Fruit fly (Drosophila melanogaster) whole organism, embryonic: ENCODE measurements around the gene CG14655.

Source experiments
- Atf6 ChIP-seq: fragments of 200-800 bp; sonication (Bioruptor generic); IDR thresholded peaks from 2 replicates; pipeline ENCODE4 v1.3.6; 2022; ENCODE audit warnings: missing biosample characterization, missing genetic modification characterization
- Bgb ChIP-seq: fragments of 200-800 bp; sonication (Bioruptor generic); IDR thresholded peaks from 2 replicates; pipeline ENCODE4 v1.3.6; 2022; ENCODE audit warnings: missing biosample characterization, missing genetic modification characterization; ENCODE audit not compliant: partially characterized antibody
- Blimp-1 ChIP-seq: fragments of 200-800 bp; sonication (Bioruptor generic); optimal IDR thresholded peaks from 3 replicates; lab custom pipeline; 2018; ENCODE audit warnings: missing biosample characterization, missing genetic modification characterization, mild to moderate bottlenecking, moderate library complexity, missing genetic modification reagents
- CG12769 ChIP-seq: fragments of 200-800 bp; sonication (Bioruptor generic); optimal IDR thresholded peaks from 2 replicates; lab custom pipeline; 2019; ENCODE audit warnings: missing biosample characterization, mild to moderate bottlenecking, missing genetic modification characterization, moderate library complexity
- CG13296 ChIP-seq: fragments of 200-800 bp; sonication (Bioruptor generic); optimal IDR thresholded peaks from 3 replicates; lab custom pipeline; 2018; ENCODE audit warnings: missing biosample characterization, mild to moderate bottlenecking, missing genetic modification characterization
- CG13424 ChIP-seq: fragments of 200-800 bp; sonication (Bioruptor generic); optimal IDR thresholded peaks from 2 replicates; lab custom pipeline; 2019; ENCODE audit warnings: missing biosample characterization, mild to moderate bottlenecking, missing genetic modification characterization, moderate library complexity
- CG13624 ChIP-seq: fragments of 200-800 bp; sonication (Bioruptor generic); optimal IDR thresholded peaks from 2 replicates; lab custom pipeline; 2016; ENCODE audit warnings: missing biosample characterization, missing genetic modification characterization
- CG14014 ChIP-seq: fragments of 200-800 bp; sonication (Bioruptor generic); IDR thresholded peaks from 2 replicates; pipeline ENCODE4 v1.3.6; 2022; ENCODE audit warnings: missing biosample characterization, missing genetic modification characterization
- CG17385 ChIP-seq: fragments of 200-800 bp; sonication (Bioruptor generic); optimal IDR thresholded peaks from 3 replicates; lab custom pipeline; 2018; ENCODE audit warnings: missing biosample characterization, mild to moderate bottlenecking, missing genetic modification characterization
- CG18011 ChIP-seq: fragments of 200-800 bp; sonication (Bioruptor generic); optimal IDR thresholded peaks from 2 replicates; lab custom pipeline; 2017; ENCODE audit warnings: missing biosample characterization, missing genetic modification characterization, mild to moderate bottlenecking, moderate library complexity, missing genotype
- CG3163 ChIP-seq: fragments of 200-800 bp; sonication (Bioruptor generic); optimal IDR thresholded peaks from 3 replicates; lab custom pipeline; 2016; ENCODE audit warnings: missing biosample characterization, missing genetic modification characterization
- CG32772 ChIP-seq: fragments of 200-800 bp; sonication (Bioruptor generic); IDR thresholded peaks from 2 replicates; pipeline ENCODE4 v1.3.6; 2022; ENCODE audit warnings: missing biosample characterization, missing genetic modification characterization
- CG6854 ChIP-seq: fragments of 200-800 bp; sonication (Bioruptor generic); optimal IDR thresholded peaks from 3 replicates; lab custom pipeline; 2017; ENCODE audit warnings: missing biosample characterization, mild to moderate bottlenecking, missing genetic modification characterization
- CG7271 ChIP-seq: fragments of 200-800 bp; sonication (Bioruptor generic); optimal IDR thresholded peaks from 2 replicates; lab custom pipeline; 2018; ENCODE audit warnings: missing biosample characterization, mild to moderate bottlenecking, missing genetic modification characterization, moderate library complexity
- CG9876 ChIP-seq: fragments of 200-800 bp; sonication (Bioruptor generic); optimal IDR thresholded peaks from 2 replicates; lab custom pipeline; 2016; ENCODE audit warnings: missing biosample characterization, missing genetic modification characterization
- CrebB ChIP-seq: fragments of 200-800 bp; sonication (Bioruptor generic); optimal IDR thresholded peaks from 3 replicates; lab custom pipeline; 2018; ENCODE audit warnings: missing biosample characterization, mild to moderate bottlenecking, missing genetic modification characterization
- Dll ChIP-seq: fragments of 200-800 bp; sonication (Bioruptor generic); IDR thresholded peaks from 4 replicates; pipeline ENCODE4 v1.3.6; 2022; ENCODE audit warnings: missing biosample characterization, missing genetic modification characterization; ENCODE audit not compliant: partially characterized antibody
- HLHmδ ChIP-seq: fragments of 200-800 bp; sonication (Bioruptor generic); optimal IDR thresholded peaks from 2 replicates; lab custom pipeline; 2018; ENCODE audit warnings: missing biosample characterization, mild to moderate bottlenecking, missing genetic modification characterization, moderate library complexity
- Med ChIP-seq: fragments of 200-800 bp; sonication (Bioruptor generic); peaks from one replicate; lab custom pipeline; 2016; ENCODE audit warnings: missing biosample characterization, missing genetic modification characterization, mild to moderate bottlenecking, inconsistent platforms, moderate library complexity
- NFAT ChIP-seq: fragments of 200-800 bp; sonication (Bioruptor generic); IDR thresholded peaks from 2 replicates; pipeline ENCODE4 v1.3.6; 2022; ENCODE audit warnings: missing biosample characterization, missing genetic modification characterization
- Nf-YC ChIP-seq: fragments of 200-800 bp; optimal IDR thresholded peaks from 3 replicates; lab custom pipeline; 2019; ENCODE audit warnings: missing biosample characterization, mild to moderate bottlenecking, missing genetic modification characterization, moderate library complexity
- Oli ChIP-seq: fragments of 200-800 bp; sonication (Bioruptor generic); optimal IDR thresholded peaks from 2 replicates; lab custom pipeline; 2018; ENCODE audit warnings: missing biosample characterization, mild to moderate bottlenecking, missing genetic modification characterization, moderate library complexity
- Rfx ChIP-seq: fragments of 200-800 bp; sonication (Bioruptor generic); IDR thresholded peaks from 2 replicates; pipeline ENCODE4 v1.3.6; 2022; ENCODE audit warnings: missing biosample characterization, missing genetic modification characterization
- TFAM ChIP-seq: fragments of 200-800 bp; sonication (Bioruptor generic); optimal IDR thresholded peaks from 2 replicates; lab custom pipeline; 2017; ENCODE audit warnings: missing biosample characterization, missing genetic modification characterization, inconsistent platforms
- Trl ChIP-seq, 3 experiments: fragments of >200 bp in 2 of 3; fragments of 200-800 bp in 1 of 3; sonication (Bioruptor generic) in 1 of 3; optimal IDR thresholded peaks; 2 replicates in 1 of 3; 3 replicates in 2 of 3; lab custom pipeline; 2016 to 2017; ENCODE audit warnings: missing biosample characterization in 1 of 3, missing genetic modification characterization in 1 of 3
- bbx ChIP-seq: fragments of 200-800 bp; sonication (Bioruptor generic); IDR thresholded peaks from 2 replicates; pipeline ENCODE4 v1.3.6; 2022; ENCODE audit warnings: missing biosample characterization, missing genetic modification characterization; ENCODE audit not compliant: partially characterized antibody
- cg ChIP-seq: fragments of 200-800 bp; sonication (Bioruptor generic); optimal IDR thresholded peaks from 3 replicates; lab custom pipeline; 2019; ENCODE audit warnings: missing biosample characterization, mild to moderate bottlenecking, missing genetic modification characterization, moderate library complexity
- crol ChIP-seq: fragments of 200-800 bp; sonication (Bioruptor generic); IDR thresholded peaks from 2 replicates; pipeline ENCODE4 v1.3.6; 2022; ENCODE audit warnings: missing biosample characterization, missing genetic modification characterization
- crp ChIP-seq, 2 experiments: fragments of 200-800 bp; sonication (Bioruptor generic); optimal IDR thresholded peaks; 2 replicates in 1 of 2; 3 replicates in 1 of 2; lab custom pipeline; 2017; ENCODE audit warnings: missing biosample characterization in 2 of 2, missing genetic modification characterization in 2 of 2, mild to moderate bottlenecking in 1 of 2, moderate library complexity in 1 of 2
- esg ChIP-seq: fragments of 200-800 bp; sonication (Bioruptor generic); conservative IDR thresholded peaks from 2 replicates; pipeline ENCODE4 v1.3.6; 2022; ENCODE audit warnings: missing biosample characterization, missing genetic modification characterization
- lab ChIP-seq: fragments of 200-800 bp; sonication (Bioruptor generic); optimal IDR thresholded peaks from 3 replicates; lab custom pipeline; 2017; ENCODE audit warnings: missing biosample characterization, missing genetic modification characterization, mild to moderate bottlenecking, moderate library complexity, missing genetic modification reagents
- lbe ChIP-seq: fragments of 200-800 bp; sonication (Bioruptor generic); optimal IDR thresholded peaks from 2 replicates; lab custom pipeline; 2016; ENCODE audit warnings: missing biosample characterization, mild to moderate bottlenecking, missing genetic modification characterization
- nom ChIP-seq: fragments of 200-800 bp; sonication (Bioruptor generic); optimal IDR thresholded peaks from 2 replicates; lab custom pipeline; 2017; ENCODE audit warnings: missing biosample characterization, missing genetic modification characterization, mild to moderate bottlenecking, moderate library complexity, missing genetic modification reagents
- p53 ChIP-seq: fragments of 200-800 bp; sonication (Bioruptor generic); optimal IDR thresholded peaks from 2 replicates; lab custom pipeline; 2016; ENCODE audit warnings: missing biosample characterization, missing genetic modification characterization
- pan ChIP-seq, 4 experiments: fragments of >200 bp in 3 of 4; fragments of 200-800 bp in 1 of 4; sonication (Bioruptor generic) in 1 of 4; optimal IDR thresholded peaks in 3 of 4; IDR thresholded peaks in 1 of 4; 2 replicates each; pipeline versions ENCODE4 v1.3.6 to Lab custom; 2017 to 2022; ENCODE audit warnings: missing biosample characterization in 2 of 4, missing genetic modification characterization in 2 of 4, mixed read lengths in 1 of 4
- pfk ChIP-seq: fragments of 200-800 bp; sonication (Bioruptor generic); optimal IDR thresholded peaks from 2 replicates; lab custom pipeline; 2018; ENCODE audit warnings: missing biosample characterization, mild to moderate bottlenecking, missing genetic modification characterization, moderate library complexity
- pros ChIP-seq: fragments of 200-800 bp; sonication (Bioruptor generic); optimal IDR thresholded peaks from 3 replicates; lab custom pipeline; 2019; ENCODE audit warnings: missing biosample characterization, mild to moderate bottlenecking, missing genetic modification characterization, moderate library complexity
- repo ChIP-seq: fragments of 200-800 bp; sonication (Bioruptor generic); optimal IDR thresholded peaks from 2 replicates; lab custom pipeline; 2016; ENCODE audit warnings: missing biosample characterization, missing genetic modification characterization
- rib ChIP-seq: fragments of 200-800 bp; sonication (Bioruptor generic); IDR thresholded peaks from 2 replicates; pipeline ENCODE4 v1.3.6; 2022; ENCODE audit warnings: missing biosample characterization, missing genetic modification characterization
- ro ChIP-seq: fragments of 200-800 bp; sonication (Bioruptor generic); IDR thresholded peaks from 2 replicates; pipeline ENCODE4 v1.3.6; 2022; ENCODE audit warnings: missing biosample characterization, missing genetic modification characterization
- run ChIP-seq: fragments of 200-800 bp; sonication (Bioruptor generic); optimal IDR thresholded peaks from 3 replicates; lab custom pipeline; 2018; ENCODE audit warnings: missing biosample characterization, mild to moderate bottlenecking, missing genetic modification characterization
- sd ChIP-seq: fragments of 200-800 bp; sonication (Bioruptor generic); optimal IDR thresholded peaks from 3 replicates; lab custom pipeline; 2018; ENCODE audit warnings: missing biosample characterization, mild to moderate bottlenecking, missing genetic modification characterization, moderate library complexity
- vvl ChIP-seq: fragments of 200-800 bp; sonication (Bioruptor generic); IDR thresholded peaks from 2 replicates; pipeline ENCODE4 v1.3.6; 2022; ENCODE audit warnings: missing biosample characterization, missing genetic modification characterization
- z ChIP-seq: fragments of 200-800 bp; sonication (Bioruptor generic); IDR thresholded peaks from 3 replicates; pipeline ENCODE4 v1.3.6; 2022; ENCODE audit warnings: missing biosample characterization, missing genetic modification characterization
- zen2 ChIP-seq: fragments of 200-800 bp; sonication (Bioruptor generic); IDR thresholded peaks from 3 replicates; pipeline ENCODE4 v1.3.6; 2022; ENCODE audit warnings: missing biosample characterization, missing genetic modification characterization; ENCODE audit not compliant: partially characterized antibody
- zfh2 ChIP-seq: fragments of 200-800 bp; sonication (Bioruptor generic); optimal IDR thresholded peaks from 2 replicates; lab custom pipeline; 2016; ENCODE audit warnings: missing biosample characterization, missing genetic modification characterization

The CG14655 gene

DNA sequence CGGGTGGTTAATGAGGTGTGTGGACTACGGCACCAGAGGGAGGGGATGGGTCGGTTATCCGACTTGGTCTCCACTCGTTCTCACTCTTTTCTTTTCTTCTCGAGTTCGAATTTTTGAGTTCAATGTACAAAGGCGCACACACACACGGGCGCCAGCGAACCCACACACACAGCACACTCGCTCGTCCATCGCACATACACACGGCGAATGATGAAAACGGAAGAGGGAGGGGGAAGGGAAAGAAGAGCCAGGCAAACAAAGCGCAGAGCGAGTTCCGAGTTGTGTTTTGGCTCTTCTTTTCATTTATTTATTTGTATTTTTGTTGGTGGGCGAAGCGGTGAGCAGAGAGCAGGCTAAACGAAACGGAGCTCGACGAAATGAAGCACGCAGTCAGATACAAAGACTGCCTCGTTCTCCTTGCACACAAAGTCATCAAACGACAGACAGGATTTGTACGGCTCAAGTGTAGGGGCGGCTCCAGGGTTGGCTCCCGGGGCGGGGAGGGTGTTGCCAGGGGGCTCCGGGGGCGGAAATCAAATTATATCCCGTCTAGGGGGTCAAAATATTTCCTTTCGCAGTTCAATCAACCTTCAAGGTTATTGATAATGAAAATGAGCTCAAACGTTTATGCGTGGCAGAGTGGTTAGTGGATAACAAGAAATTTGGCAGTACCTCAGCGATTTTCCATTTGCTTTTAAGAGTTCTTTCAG, 30.0 kb upstream of the CG14655 start (continued):
- TF ChIP-seq pros (GFP tag; lab: Kevin White, UChicago), result peak; percentile 51
- peak in 1 of 2 experiments; percentile 20 for TF ChIP-seq crp (GFP tag; optimal IDR thresholded peaks at IDR 0.05; lab: Kevin White, UChicago)
- TF ChIP-seq zen2 (GFP tag; lab: Robert Waterston, UW), result peak; percentile 38; the same call in 1 of the 3 replicates
- no peak for TF ChIP-seq pan (optimal IDR thresholded peaks at IDR 0.05; lab: Kevin White, UChicago)
- TF ChIP-seq pan (GFP tag; optimal IDR thresholded peaks at IDR 0.05 in 1 of 2, IDR thresholded peaks at IDR 0.05 in 1 of 2), result peak in 1 of 2 experiments; percentile 10
- no peak for TF ChIP-seq repo (GFP tag; lab: Kevin White, UChicago)
- peak; percentile 29 for TF ChIP-seq CG3163 (GFP tag; lab: Kevin White, UChicago)
- TF ChIP-seq esg (GFP tag; lab: Robert Waterston, UW), result no peak
- TF ChIP-seq ro (GFP tag; lab: Robert Waterston, UW), result no peak
- peak; percentile 27 for TF ChIP-seq sd (tag; lab: Kevin White, UChicago)
- no peak for TF ChIP-seq TFAM (GFP tag; lab: Kevin White, UChicago)
- TF ChIP-seq Blimp-1 (GFP tag; lab: Kevin White, UChicago), result peak; percentile 46
- peak; percentile 50; the same call in 1 of the 2 replicates for TF ChIP-seq vvl
- TF ChIP-seq Bgb (GFP tag; lab: Robert Waterston, UW), result peak; percentile 28; the same call in 1 of the 2 replicates
- TF ChIP-seq rib (GFP tag; lab: Robert Waterston, UW), result 0 out of 2 replicates have a peak, but pooled peaks have one; percentile 43
- TF ChIP-seq Rfx (GFP tag; lab: Robert Waterston, UW), result 0 out of 2 replicates have a peak, but pooled peaks have one; percentile 20
- peak; percentile 78 for TF ChIP-seq Med (GFP tag; lab: Kevin White, UChicago)
- no peak for TF ChIP-seq CG32772 (GFP tag; lab: Robert Waterston, UW)
- TF ChIP-seq CG13296 (GFP tag; lab: Kevin White, UChicago), result peak; percentile 3
- peak; percentile 23 for TF ChIP-seq HLHmδ (GFP tag; lab: Kevin White, UChicago)
- peak; percentile 11 for TF ChIP-seq lab (GFP tag; lab: Kevin White, UChicago)
- 0 out of 4 replicates have a peak, but pooled peaks have one; percentile 18 for TF ChIP-seq Dll
- TF ChIP-seq CG13624, result no peak
- TF ChIP-seq CG17385 (GFP tag; lab: Kevin White, UChicago), result peak; percentile 30
- peak; percentile 97 for TF ChIP-seq z (GFP tag; lab: Robert Waterston, UW)
- TF ChIP-seq CrebB (tag; lab: Kevin White, UChicago), result peak; percentile 23
- no peak for TF ChIP-seq run
- TF ChIP-seq pfk (GFP tag; lab: Kevin White, UChicago), result peak; percentile 7
- TF ChIP-seq crol (GFP tag; lab: Robert Waterston, UW), result peak; percentile 96
- TF ChIP-seq Nf-YC (tag; lab: Kevin White, UChicago), result peak; percentile 18
- TF ChIP-seq CG12769 (tag; lab: Kevin White, UChicago), result peak; percentile 51
- TF ChIP-seq CG13424, result no peak
- peak; percentile 9 for TF ChIP-seq CG6854 (GFP tag; lab: Kevin White, UChicago)
- peak; percentile 82 for TF ChIP-seq nom (GFP tag; lab: Kevin White, UChicago)
- peak; percentile 75 for TF ChIP-seq lbe

dm6 chr3R:4807582-4807981, 27.5 kb upstream of the CG14655 start:
- 0 out of 2 replicates have a peak, but pooled peaks have one; percentile 14 for TF ChIP-seq bbx (GFP tag; lab: Robert Waterston, UW)
- no peak for TF ChIP-seq esg (GFP tag; lab: Robert Waterston, UW)
- TF ChIP-seq Oli, result no peak
- no peak for TF ChIP-seq zfh2 (GFP tag; lab: Kevin White, UChicago)
- TF ChIP-seq CG14014 (GFP tag; lab: Robert Waterston, UW), result 0 out of 2 replicates have a peak, but pooled peaks have one; percentile 24
- peak; percentile 63 for TF ChIP-seq p53 (GFP tag; lab: Kevin White, UChicago)
- peak; percentile 86 for TF ChIP-seq z (GFP tag; lab: Robert Waterston, UW)
- no peak for TF ChIP-seq NFAT (GFP tag; lab: Robert Waterston, UW)
- peak in 1 of 2 experiments; percentile 61 for TF ChIP-seq Trl (optimal IDR thresholded peaks at IDR 0.05; lab: Kevin White, UChicago)
- TF ChIP-seq Trl (GFP tag; optimal IDR thresholded peaks at IDR 0.05; lab: Kevin White, UChicago), result no peak
- no peak for TF ChIP-seq CG7271 (tag; lab: Kevin White, UChicago)
- TF ChIP-seq cg (GFP tag; lab: Kevin White, UChicago), result peak; percentile 55
- TF ChIP-seq CG12769 (tag; lab: Kevin White, UChicago), result peak; percentile 1
- no peak for TF ChIP-seq CG9876 (GFP tag; lab: Kevin White, UChicago)
- peak; percentile 32 for TF ChIP-seq Med (GFP tag; lab: Kevin White, UChicago)
- no peak for TF ChIP-seq Atf6 (GFP tag; lab: Robert Waterston, UW)
- no peak for TF ChIP-seq CG18011
